Worm (Caenorhabditis elegans) whole organism, L3 larva: ENCODE measurements around the gene C53B7.3.

Source experiments
- R02D3.7 ChIP-seq: fragments of 150-350 bp; optimal IDR thresholded peaks from 2 replicates; lab custom pipeline; 2014; ENCODE audit warnings: missing biosample characterization, missing genetic modification characterization
- ama-1 ChIP-seq: fragments of 150-350 bp; optimal IDR thresholded peaks from 2 replicates; lab custom pipeline; 2018
- ceh-28 ChIP-seq: fragments of 150-350 bp; optimal IDR thresholded peaks from 2 replicates; lab custom pipeline; 2014; ENCODE audit warnings: missing biosample characterization, missing genetic modification reagents, missing genetic modification characterization
- ceh-82 ChIP-seq: fragments of 150-350 bp; optimal IDR thresholded peaks from 2 replicates; lab custom pipeline; 2014; ENCODE audit warnings: missing biosample characterization, missing genetic modification characterization
- ceh-9 ChIP-seq: sonication (generic microtip); optimal IDR thresholded peaks from 2 replicates; lab custom pipeline; 2018; ENCODE audit warnings: missing biosample characterization, missing genetic modification characterization
- daf-12 ChIP-seq: fragments of 150-350 bp; optimal IDR thresholded peaks from 2 replicates; lab custom pipeline; 2014; ENCODE audit warnings: missing biosample characterization, missing genetic modification reagents, missing genetic modification characterization
- egl-27 ChIP-seq: sonication (generic microtip); optimal IDR thresholded peaks from 4 replicates; lab custom pipeline; 2017; ENCODE audit warnings: missing biosample characterization, missing genetic modification reagents, missing genetic modification characterization
- egl-5 ChIP-seq: fragments of 150-350 bp; optimal IDR thresholded peaks from 2 replicates; lab custom pipeline; 2017; ENCODE audit warnings: missing biosample characterization, missing genetic modification reagents, missing genetic modification characterization, inconsistent platforms
- elt-1 ChIP-seq: fragments of 150-350 bp; optimal IDR thresholded peaks from 2 replicates; lab custom pipeline; 2014; ENCODE audit warnings: missing biosample characterization, missing genetic modification characterization
- elt-2 ChIP-seq: sonication (generic microtip); optimal IDR thresholded peaks from 2 replicates; lab custom pipeline; 2016; ENCODE audit warnings: missing genetic modification reagents, mild to moderate bottlenecking, missing genetic modification characterization, missing compliant biosample characterization
- elt-3 ChIP-seq, 3 experiments: fragments of 150-350 bp in 1 of 3; sonication (generic microtip) in 2 of 3; optimal IDR thresholded peaks; 2 replicates in 2 of 3; 4 replicates in 1 of 3; lab custom pipeline; 2014 to 2017; ENCODE audit warnings: missing biosample characterization in 3 of 3, missing genetic modification characterization in 3 of 3
- fkh-2 ChIP-seq: fragments of 150-350 bp; optimal IDR thresholded peaks from 2 replicates; lab custom pipeline; 2014; ENCODE audit warnings: missing biosample characterization, missing genetic modification reagents, missing genetic modification characterization
- hmg-11 ChIP-seq: sonication (generic microtip); optimal IDR thresholded peaks from 2 replicates; lab custom pipeline; 2016; ENCODE audit warnings: missing genetic modification characterization, missing compliant biosample characterization
- jun-1 ChIP-seq: fragments of 150-350 bp; optimal IDR thresholded peaks from 2 replicates; lab custom pipeline; 2014; ENCODE audit warnings: missing biosample characterization, missing genetic modification reagents, missing genetic modification characterization
- lin-15B ChIP-seq: fragments of 150-350 bp; optimal IDR thresholded peaks from 2 replicates; lab custom pipeline; 2014; ENCODE audit warnings: missing biosample characterization, missing genetic modification characterization
- lin-39 ChIP-seq: fragments of 150-350 bp; optimal IDR thresholded peaks from 2 replicates; lab custom pipeline; 2018; ENCODE audit warnings: missing biosample characterization, missing genetic modification reagents, missing genetic modification characterization
- mml-1 ChIP-seq: fragments of 150-350 bp; sonication (generic microtip); optimal IDR thresholded peaks from 3 replicates; lab custom pipeline; 2014; ENCODE audit warnings: missing biosample characterization, missing genetic modification characterization
- nfya-1 ChIP-seq: sonication (generic microtip); optimal IDR thresholded peaks from 2 replicates; lab custom pipeline; 2017; ENCODE audit warnings: missing genetic modification characterization, mild to moderate bottlenecking, missing compliant biosample characterization, antibody characterized with exemption, moderate library complexity; ENCODE audit not compliant: insufficient read depth
- nhr-11 ChIP-seq: fragments of 150-350 bp; optimal IDR thresholded peaks from 2 replicates; lab custom pipeline; 2014; ENCODE audit warnings: missing biosample characterization, missing genetic modification characterization
- nhr-23 ChIP-seq: fragments of 150-350 bp; optimal IDR thresholded peaks from 2 replicates; lab custom pipeline; 2014; ENCODE audit warnings: missing biosample characterization, missing genetic modification reagents, missing genetic modification characterization
- nhr-67 ChIP-seq: fragments of 150-350 bp; optimal IDR thresholded peaks from 2 replicates; lab custom pipeline; 2014; ENCODE audit warnings: missing biosample characterization, missing genetic modification characterization
- nhr-77 ChIP-seq: fragments of 150-350 bp; optimal IDR thresholded peaks from 2 replicates; lab custom pipeline; 2014; ENCODE audit warnings: missing biosample characterization, missing genetic modification characterization
- pha-4 ChIP-seq: fragments of 150-350 bp; optimal IDR thresholded peaks from 2 replicates; lab custom pipeline; 2014; ENCODE audit warnings: missing biosample characterization, missing genetic modification reagents, missing genetic modification characterization
- pqm-1 ChIP-seq: fragments of 150-350 bp; optimal IDR thresholded peaks from 2 replicates; lab custom pipeline; 2017; ENCODE audit warnings: missing biosample characterization, missing genetic modification characterization, inconsistent platforms
- tbx-2 ChIP-seq: sonication (generic microtip); optimal IDR thresholded peaks from 2 replicates; lab custom pipeline; 2016; ENCODE audit warnings: mild to moderate bottlenecking, missing genetic modification characterization, missing compliant biosample characterization
- unc-62 ChIP-seq: fragments of 150-350 bp; sonication (generic microtip); optimal IDR thresholded peaks from 4 replicates; lab custom pipeline; 2014; ENCODE audit warnings: missing biosample characterization, missing genetic modification reagents, missing genetic modification characterization
- zag-1 ChIP-seq: fragments of 150-350 bp; optimal IDR thresholded peaks from 2 replicates; lab custom pipeline; 2014; ENCODE audit warnings: missing biosample characterization, missing genetic modification characterization

The C53B7.3 gene

ce11 chrX:6885227-6885853 lies 40.8 kb downstream of the C53B7.3 start, which contains the start of gene F41C6.7:
Gene F41C6.7, minus strand, starts transcription at chrX:6885277.
- TF ChIP-seq ceh-9 (no peak), pha-4 (tag; lab: Kevin White, UChicago) (peak; percentile 8), pqm-1 (tag; lab: Kevin White, UChicago) (peak; percentile 72), elt-2 (tag; lab: Kevin White, UChicago) (peak; percentile 88), tbx-2 (tag; lab: Kevin White, UChicago) (no peak), nhr-77 (tag; lab: Kevin White, UChicago) (no peak)

- TF ChIP-seq egl-27 (tag; lab: Kevin White, UChicago) (no peak), hmg-11 (tag; lab: Kevin White, UChicago) (no peak), elt-2 (tag; lab: Kevin White, UChicago) (no peak), fkh-2 (no peak)
These were observed 43.7 kb downstream of the C53B7.3 start for ce11 chrX:6888208-6888607.

- TF ChIP-seq nhr-23 = no peak
- TF ChIP-seq pqm-1 (tag; lab: Kevin White, UChicago) = no peak
- TF ChIP-seq unc-62 (GFP tag; lab: Kevin White, UChicago) = no peak
- TF ChIP-seq ama-1 (lab: Kevin White, UChicago) = no peak
- no peak for TF ChIP-seq ceh-9
These were observed 44.8 kb downstream of the C53B7.3 start, which contains the start of gene unc-6 for ce11 chrX:6889374-6889773. Gene unc-6, plus strand, starts transcription at chrX:6889674.

ce11 chrX:6893074-6893473 lies 48.5 kb downstream of the C53B7.3 start:
- TF ChIP-seq fkh-2 (no peak), nhr-11 (no peak), nhr-67 (tag; lab: Kevin White, UChicago) (no peak), egl-27 (tag; lab: Kevin White, UChicago) (no peak), ceh-82 (tag; lab: Kevin White, UChicago) (no peak), egl-5 (tag; lab: Kevin White, UChicago) (no peak), ceh-28 (tag; lab: Kevin White, UChicago) (no peak), zag-1 (no peak), elt-1 (tag; lab: Kevin White, UChicago) (no peak), unc-62 (GFP tag; lab: Kevin White, UChicago) (no peak), elt-3 (tag; optimal IDR thresholded peaks at IDR 0.05; lab: Kevin White, UChicago) (no peak), elt-2 (tag; lab: Kevin White, UChicago) (no peak), lin-15B (tag; lab: Kevin White, UChicago) (no peak), nfya-1 (no peak), jun-1 (tag; lab: Kevin White, UChicago) (no peak), nhr-77 (tag; lab: Kevin White, UChicago) (no peak), daf-12 (tag; lab: Kevin White, UChicago) (no peak)
- TF ChIP-seq, all 47 proteins: peak for 0

- no peak for TF ChIP-seq fkh-2
- TF ChIP-seq R02D3.7 (tag; lab: Kevin White, UChicago) = no peak
- TF ChIP-seq elt-1 (tag; lab: Kevin White, UChicago) = peak; percentile 41
- no peak for TF ChIP-seq mml-1 (tag; lab: Kevin White, UChicago)
- TF ChIP-seq egl-5 (tag; lab: Kevin White, UChicago) = peak; percentile 87
- peak; percentile 35 for TF ChIP-seq lin-39
These were observed 49.5 kb downstream of the C53B7.3 start for ce11 chrX:6894104-6894503.
